Worm (Caenorhabditis elegans) whole organism, L4 larva: ENCODE results near the gene Y59E9AL.8.
"Not testable (repeated sequence)": the region's sequence is repeated elsewhere in the genome, so short reads cannot be mapped to it uniquely, and the experiment has no call there.

Experiments
- Y105C5A.15 ChIP-seq: fragments of 200-800 bp; sonication (Bioruptor generic); IDR thresholded peaks from 2 replicates; pipeline ENCODE4 v1.3.6; 2022; ENCODE audit warnings: missing genetic modification characterization, missing compliant biosample characterization
- ceh-82 ChIP-seq: sonication (generic microtip); optimal IDR thresholded peaks from 2 replicates; lab custom pipeline; 2017; ENCODE audit warnings: missing biosample characterization, missing genetic modification characterization
- dve-1 ChIP-seq: sonication (generic microtip); optimal IDR thresholded peaks from 2 replicates; lab custom pipeline; 2017; ENCODE audit warnings: antibody characterized with exemption, mild to moderate bottlenecking, missing genetic modification characterization, missing compliant biosample characterization; ENCODE audit not compliant: insufficient read depth
- fos-1 ChIP-seq: fragments of 150-350 bp; optimal IDR thresholded peaks from 2 replicates; lab custom pipeline; 2014; ENCODE audit warnings: missing biosample characterization, missing genetic modification characterization
- hlh-30 ChIP-seq: sonication (generic microtip); optimal IDR thresholded peaks from 2 replicates; lab custom pipeline; 2017; ENCODE audit warnings: antibody characterized with exemption, mild to moderate bottlenecking, missing genetic modification characterization, missing compliant biosample characterization; ENCODE audit not compliant: insufficient read depth
- lin-38 ChIP-seq: fragments of 200-800 bp; sonication (Bioruptor generic); IDR thresholded peaks from 2 replicates; pipeline ENCODE4 v1.3.6; 2022; ENCODE audit warnings: missing genetic modification reagents, missing genetic modification characterization, missing compliant biosample characterization
- lsy-2 ChIP-seq, 2 experiments: fragments of 150-350 bp in 1 of 2; sonication (generic microtip) in 1 of 2; optimal IDR thresholded peaks; 2 replicates each; lab custom pipeline; 2014 to 2017; ENCODE audit warnings: missing biosample characterization in 2 of 2, missing genetic modification characterization in 2 of 2
- mdl-1 ChIP-seq, 2 experiments: fragments of 150-350 bp in 1 of 2; sonication (generic microtip) in 1 of 2; optimal IDR thresholded peaks; 2 replicates each; lab custom pipeline; 2014 to 2017; ENCODE audit warnings: missing biosample characterization in 2 of 2, missing genetic modification characterization in 2 of 2
- nhr-11 ChIP-seq: fragments of 150-350 bp; optimal IDR thresholded peaks from 2 replicates; lab custom pipeline; 2014; ENCODE audit warnings: missing biosample characterization, missing genetic modification characterization
- nhr-237 ChIP-seq: sonication (generic microtip); optimal IDR thresholded peaks from 2 replicates; lab custom pipeline; 2017; ENCODE audit warnings: missing biosample characterization, missing genetic modification characterization
- nhr-6 ChIP-seq: fragments of 150-350 bp; optimal IDR thresholded peaks from 2 replicates; lab custom pipeline; 2014; ENCODE audit warnings: missing biosample characterization, missing genetic modification characterization
- unc-39 ChIP-seq: sonication (generic microtip); optimal IDR thresholded peaks from 2 replicates; lab custom pipeline; 2017; ENCODE audit warnings: missing biosample characterization, missing genetic modification characterization
- zip-2 ChIP-seq: fragments of 150-350 bp; optimal IDR thresholded peaks from 2 replicates; lab custom pipeline; 2014; ENCODE audit warnings: missing biosample characterization, missing genetic modification characterization
- ztf-11 ChIP-seq: fragments of 150-350 bp; optimal IDR thresholded peaks from 2 replicates; lab custom pipeline; 2014; ENCODE audit warnings: missing biosample characterization, missing genetic modification characterization

DNA sequence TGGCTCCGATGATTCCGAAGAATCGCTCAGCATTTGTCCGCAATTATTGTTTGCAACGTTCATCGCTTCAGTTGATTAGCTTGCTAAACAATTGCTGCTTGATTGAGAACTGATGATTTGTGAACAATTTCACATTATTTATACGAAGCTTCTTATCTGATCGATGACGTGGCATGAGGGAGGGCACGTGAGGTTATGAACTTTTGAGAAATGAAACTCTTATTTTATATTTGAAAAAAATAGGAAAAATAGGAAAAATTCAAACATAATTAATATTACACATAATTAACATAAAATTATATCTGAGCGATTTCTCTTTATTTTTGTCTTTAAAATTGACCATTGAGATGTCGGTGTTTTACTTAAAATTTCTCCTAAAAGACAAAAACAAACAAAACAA is 30.5 kb upstream of the Y59E9AL.8 start, which contains the start of gene F36H12.10:
- not testable (repeated sequence) for TF ChIP-seq ztf-11; unc-39; ceh-82 (tag; lab: Kevin White, UChicago); nhr-11 (tag; lab: Kevin White, UChicago); nhr-237; Y105C5A.15 (GFP tag; lab: Robert Waterston, UW); nhr-6 (tag; lab: Kevin White, UChicago); fos-1; hlh-30 (tag; lab: Kevin White, UChicago); lsy-2 (tag; optimal IDR thresholded peaks at IDR 0.05; lab: Kevin White, UChicago); dve-1 (tag; lab: Kevin White, UChicago); mdl-1 (tag; optimal IDR thresholded peaks at IDR 0.05; lab: Kevin White, UChicago); lin-38 (GFP tag; lab: Robert Waterston, UW); zip-2 (tag; lab: Kevin White, UChicago)
